Worm (Caenorhabditis elegans): ENCODE results near the gene Y43F8C.16.

The Y43F8C.16 gene

DNA sequence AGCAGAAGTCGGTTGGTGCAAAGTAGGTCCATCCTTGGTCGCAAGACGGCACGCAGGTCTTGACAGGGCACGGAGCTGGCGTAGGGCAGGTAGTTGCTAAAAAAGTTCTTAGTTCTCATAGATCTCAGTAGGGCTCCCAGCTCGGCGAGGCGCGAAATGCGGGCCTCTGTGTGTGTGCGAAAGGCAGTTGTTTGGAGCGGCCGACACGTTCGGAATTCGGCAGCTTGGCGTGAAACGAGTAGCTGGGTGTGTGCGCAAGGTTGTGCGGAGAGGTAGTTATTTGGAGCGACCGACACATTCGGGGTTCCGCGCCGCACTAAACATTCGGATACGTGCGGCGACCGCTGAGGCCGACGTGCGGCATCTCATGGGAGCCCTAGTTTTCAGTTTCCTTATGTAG lies 37.6 kb upstream of the Y43F8C.16 start:
- TF ChIP-seq daf-19 (GFP tag; conservative IDR thresholded peaks at IDR 0.05) = no peak
- peak; percentile 76 for TF ChIP-seq set-16 (GFP tag; IDR thresholded peaks at IDR 0.05)
- no peak for TF ChIP-seq nhr-102 (tag; optimal IDR thresholded peaks at IDR 0.05)
- TF ChIP-seq ctbp-1 (GFP tag; IDR thresholded peaks at IDR 0.05) = no peak

ce11 chrV:19751124-19751523 lies 35.8 kb upstream of the Y43F8C.16 start, which contains the start of gene clec-49:
TSS of gene clec-49 (minus strand) at chrV:19751226.
- TF ChIP-seq daf-16 (GFP tag; optimal IDR thresholded peaks at IDR 0.05) (no peak), daf-16 (tag; optimal IDR thresholded peaks at IDR 0.05) (peak; percentile 73), dve-1 (tag; optimal IDR thresholded peaks at IDR 0.05; ENCODE audit: insufficient read depth) (peak; percentile 20), dmd-6 (GFP tag; IDR thresholded peaks at IDR 0.05) (peak; percentile 84), hlh-11 (tag; optimal IDR thresholded peaks at IDR 0.05) (peak; percentile 46), cey-2 (tag; optimal IDR thresholded peaks at IDR 0.05; ENCODE audit: borderline replicate concordance, insufficient read depth) (no peak), pqm-1 (tag; optimal IDR thresholded peaks at IDR 0.05) (peak; percentile 57), ZK337.2 (GFP tag; IDR thresholded peaks at IDR 0.05) (no peak), nhr-28 (tag; optimal IDR thresholded peaks at IDR 0.05) (peak; percentile 57), snpc-1.2 (GFP tag; IDR thresholded peaks at IDR 0.05) (no peak)

DNA sequence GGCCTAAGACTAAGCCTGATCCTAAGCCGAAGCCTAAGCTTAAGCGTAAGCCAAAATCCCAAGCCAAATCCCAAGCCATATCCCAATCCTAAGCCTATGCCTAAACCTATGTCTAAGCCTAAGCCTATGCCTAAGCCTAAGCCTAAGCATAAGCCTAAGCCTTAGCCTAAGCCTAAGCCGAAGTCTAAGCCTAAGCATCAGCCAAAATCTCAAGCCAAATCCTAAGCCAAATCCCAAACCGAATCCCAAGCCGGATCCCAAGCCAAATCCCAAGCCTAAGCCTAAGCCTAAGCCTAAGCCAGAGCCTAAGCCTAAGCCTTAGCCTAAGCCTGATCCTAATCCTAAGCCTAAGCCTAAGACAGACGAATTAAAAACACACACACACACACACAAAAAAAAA lies 31.8 kb upstream of the Y43F8C.16 start:
- TF ChIP-seq jun-1 (tag; optimal IDR thresholded peaks at IDR 0.05) = no peak
- TF ChIP-seq egl-27 (tag; optimal IDR thresholded peaks at IDR 0.05) = no peak
- 0 out of 2 replicates have a peak, but pooled peaks have one; percentile 33 for TF ChIP-seq php-3 (GFP tag; IDR thresholded peaks at IDR 0.05)
- TF ChIP-seq lim-7 (GFP tag; IDR thresholded peaks at IDR 0.05) = no peak

ce11 chrV:19745852-19746251 lies 30.5 kb upstream of the Y43F8C.16 start, which contains the start of gene W04E12.5:
TSS of gene W04E12.5 (plus strand) at chrV:19746152.
- TF ChIP-seq nhr-77 (tag; optimal IDR thresholded peaks at IDR 0.05) (no peak), lin-13 (GFP tag; optimal IDR thresholded peaks at IDR 0.05) (no peak), set-16 (GFP tag; IDR thresholded peaks at IDR 0.05) (no peak; the same call in 1 of the 2 replicates)

DNA sequence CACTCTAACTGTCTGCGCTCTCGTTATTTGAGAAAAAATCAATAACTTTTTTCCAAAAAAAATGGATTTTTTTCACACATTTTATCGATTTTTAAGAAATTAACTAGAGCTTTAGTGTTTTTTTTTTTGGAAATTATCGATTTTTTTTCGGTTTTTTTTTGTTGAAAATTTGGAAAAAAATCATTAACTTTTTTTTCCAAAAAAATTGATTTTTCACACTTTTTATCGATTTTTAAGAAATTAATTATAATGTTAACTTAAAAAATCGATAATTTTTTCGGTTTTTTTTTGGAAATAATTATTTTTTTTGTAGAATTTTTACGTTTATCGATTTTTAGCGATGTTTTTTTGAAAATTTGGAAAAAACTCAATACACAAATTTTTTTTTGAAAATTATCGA lies 28.9 kb upstream of the Y43F8C.16 start:
- TF ChIP-seq lsy-2 (tag; optimal IDR thresholded peaks at IDR 0.05) (no peak), ceh-28 (tag; optimal IDR thresholded peaks at IDR 0.05) (peak; percentile 76)

ce11 chrV:19743794-19744193 lies 28.5 kb upstream of the Y43F8C.16 start:
- TF ChIP-seq php-3 (GFP tag; IDR thresholded peaks at IDR 0.05) (0 out of 2 replicates have a peak, but pooled peaks have one; percentile 23), nhr-237 (tag; optimal IDR thresholded peaks at IDR 0.05) (no peak), set-16 (GFP tag; IDR thresholded peaks at IDR 0.05) (peak; percentile 55; the same call in 1 of the 2 replicates)

- no peak for TF ChIP-seq jun-1 (tag; optimal IDR thresholded peaks at IDR 0.05)
- TF ChIP-seq ztf-11 (tag; optimal IDR thresholded peaks at IDR 0.05) = no peak
- TF ChIP-seq egl-27 (tag; optimal IDR thresholded peaks at IDR 0.05) = no peak
- TF ChIP-seq daf-16 (GFP tag; optimal IDR thresholded peaks at IDR 0.05) = no peak
- TF ChIP-seq daf-16 (tag; optimal IDR thresholded peaks at IDR 0.05) = no peak
- no peak for TF ChIP-seq pqm-1 (tag; optimal IDR thresholded peaks at IDR 0.05)
Observed at ce11 chrV:19743305-19743704, 28.0 kb upstream of the Y43F8C.16 start, which contains the start of gene W04E12.4. TSS of gene W04E12.4 (plus strand) at chrV:19743605.

- TF ChIP-seq ZK546.5 (tag; optimal IDR thresholded peaks at IDR 0.05) (no peak), zfp-2 (tag; optimal IDR thresholded peaks at IDR 0.05) (no peak), lim-7 (GFP tag; IDR thresholded peaks at IDR 0.05) (no peak), egl-43 (GFP tag; IDR thresholded peaks at IDR 0.05) (no peak), nhr-76 (tag; optimal IDR thresholded peaks at IDR 0.05) (no peak), T26A8.4 (GFP tag; IDR thresholded peaks at IDR 0.05) (no peak), Y105C5A.15 (GFP tag; IDR thresholded peaks at IDR 0.05) (no peak), mdl-1 (tag; optimal IDR thresholded peaks at IDR 0.05) (no peak), nhr-42 (GFP tag; IDR thresholded peaks at IDR 0.05) (no peak), egl-27 (tag; optimal IDR thresholded peaks at IDR 0.05) (no peak), arid-1 (GFP tag; conservative IDR thresholded peaks at IDR 0.05) (no peak), ceh-44 (GFP tag; IDR thresholded peaks at IDR 0.05) (no peak), dpl-1 (GFP tag; optimal IDR thresholded peaks at IDR 0.05) (no peak), F44E2.7 (GFP tag; IDR thresholded peaks at IDR 0.05) (no peak)
Observed at ce11 chrV:19741651-19742050, 26.3 kb upstream of the Y43F8C.16 start, which contains the start of gene W04E12.3. TSS of gene W04E12.3 (plus strand) at chrV:19741951.
